Fruit fly (Drosophila melanogaster) Kc167 (cell line): Measurements from ENCODE around the gene CG43389.

Source experiments
- Myc ChIP-seq: fragments of >200 bp; optimal IDR thresholded peaks from 2 replicates; lab custom pipeline; 2017; ENCODE audit warnings: missing external identifiers
- Sin3A ChIP-seq: fragments of >200 bp; optimal IDR thresholded peaks from 2 replicates; lab custom pipeline; 2018; ENCODE audit warnings: missing external identifiers
- h ChIP-seq: fragments of >200 bp; optimal IDR thresholded peaks from 3 replicates; lab custom pipeline; 2018; ENCODE audit warnings: missing external identifiers
- insv ChIP-seq: fragments of >200 bp; optimal IDR thresholded peaks from 3 replicates; lab custom pipeline; 2018; ENCODE audit warnings: missing external identifiers
- psq ChIP-seq: fragments of >200 bp; optimal IDR thresholded peaks from 2 replicates; lab custom pipeline; 2017; ENCODE audit warnings: missing external identifiers
- ttk ChIP-seq: sonication (Bioruptor generic); optimal IDR thresholded peaks from 2 replicates; lab custom pipeline; 2017; ENCODE audit warnings: missing external identifiers

CG43389 gene

DNA sequence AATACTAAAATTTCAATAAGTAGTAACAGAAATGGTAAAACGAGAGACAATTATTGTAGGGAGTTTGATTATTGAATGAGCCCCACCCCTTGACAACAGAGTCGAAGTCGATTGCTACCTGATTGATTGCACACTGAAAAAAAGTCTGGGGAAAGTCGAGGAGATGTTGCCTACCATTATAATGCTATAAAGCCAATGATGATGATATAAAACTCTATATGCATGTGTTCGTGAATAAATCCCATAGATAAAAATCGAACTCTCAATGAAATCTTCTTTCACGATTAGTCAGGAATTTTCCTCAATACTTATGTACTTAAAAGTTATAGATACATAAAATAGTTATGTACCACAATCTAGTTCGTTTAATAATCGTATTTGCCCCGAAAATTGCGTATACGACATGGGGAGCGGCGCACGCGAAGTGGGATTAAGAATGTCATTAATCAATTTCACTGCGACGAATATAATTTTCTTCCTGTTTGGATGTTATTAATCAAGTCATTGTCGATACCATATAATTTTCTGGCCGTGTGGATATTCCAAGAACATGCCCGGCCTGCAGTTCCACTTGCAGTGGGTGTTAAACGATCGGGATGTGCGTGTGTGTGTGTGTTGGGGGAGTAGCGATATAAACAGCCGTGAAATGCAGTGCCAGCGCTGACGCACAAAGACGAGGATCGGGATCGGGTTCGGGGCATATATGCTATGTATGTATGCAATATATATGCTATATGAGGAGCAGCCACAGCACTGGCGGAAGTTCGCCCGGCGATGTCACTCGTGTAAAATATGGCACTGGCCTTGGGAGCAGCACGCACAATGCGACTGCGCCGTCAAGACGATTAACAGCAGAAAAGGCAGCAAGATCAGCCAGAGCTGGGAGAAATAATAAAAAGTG lies 3.3 kb upstream of the CG43389 start, which contains the start of gene CG12078:
Gene CG12078, minus strand, starts transcription at position 51 of the 901 bp plus-strand sequence.
- no peak for TF ChIP-seq psq (lab: Kevin White, UChicago)
- no peak for TF ChIP-seq ttk (lab: Kevin White, UChicago)
- TF ChIP-seq Sin3A (lab: Kevin White, UChicago), result no peak
- TF ChIP-seq h (lab: Kevin White, UChicago), result no peak
- TF ChIP-seq Myc (lab: Kevin White, UChicago), result no peak
- no peak for TF ChIP-seq insv (lab: Kevin White, UChicago)

DNA sequence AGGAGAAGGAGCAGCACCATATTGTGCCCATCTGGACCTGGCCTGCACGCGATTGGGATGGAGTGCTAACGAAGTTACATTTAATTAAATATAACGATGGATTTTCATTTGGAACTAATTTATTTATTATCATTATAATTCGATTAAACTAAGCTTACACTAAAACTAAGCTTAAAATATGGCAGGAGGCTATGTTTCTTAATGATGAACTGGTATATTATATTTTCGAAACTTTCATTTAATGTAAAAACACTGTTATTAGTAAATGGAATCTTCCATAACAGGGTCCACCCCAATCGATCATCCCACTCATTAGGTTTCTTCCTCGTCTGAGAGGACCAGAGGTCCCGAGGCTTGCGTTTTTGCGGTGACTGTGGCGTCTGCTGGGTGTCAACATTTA lies 2.6 kb upstream of the CG43389 start:
- no peak for TF ChIP-seq h (lab: Kevin White, UChicago)
- TF ChIP-seq insv (lab: Kevin White, UChicago), result no peak
- no peak for TF ChIP-seq Sin3A (lab: Kevin White, UChicago)
- TF ChIP-seq ttk (lab: Kevin White, UChicago), result no peak
- no peak for TF ChIP-seq Myc (lab: Kevin White, UChicago)
- TF ChIP-seq psq (lab: Kevin White, UChicago), result no peak

DNA sequence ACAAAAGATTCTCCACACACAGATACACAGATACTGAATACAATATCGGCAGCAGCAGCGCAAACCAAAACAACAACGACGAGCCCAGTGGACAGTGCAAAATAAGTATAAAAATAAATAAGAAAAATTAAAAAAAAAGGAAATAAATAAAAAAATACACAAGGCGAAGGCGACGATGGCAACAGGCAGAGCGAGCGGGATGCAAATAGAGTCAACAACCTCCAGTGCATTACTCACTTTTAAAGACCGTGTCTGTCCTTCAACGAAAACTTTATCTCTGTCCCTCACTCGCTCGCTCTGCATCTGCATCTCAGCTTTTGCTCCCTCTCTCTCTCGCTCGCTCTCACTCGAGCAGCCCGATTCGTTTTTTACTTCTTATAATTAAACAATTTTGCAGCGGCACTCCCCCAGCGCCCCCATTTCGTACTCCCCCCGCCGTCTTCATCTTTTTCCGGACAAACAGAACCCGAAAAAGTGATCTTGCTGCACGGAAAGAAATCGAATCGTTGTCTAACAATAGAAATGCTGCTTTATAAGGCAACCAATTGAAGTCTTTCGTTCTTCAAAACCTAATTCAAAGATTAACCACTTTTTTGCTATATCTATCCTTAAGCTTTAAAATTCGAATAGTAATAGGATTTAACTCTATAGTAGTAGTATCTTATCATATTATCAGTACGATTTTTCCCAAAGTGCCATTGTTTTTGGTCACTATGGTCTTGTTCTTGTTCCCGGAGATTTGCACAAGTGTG lies 1.3 kb upstream of the CG43389 start:
- TF ChIP-seq psq (lab: Kevin White, UChicago), result no peak
- TF ChIP-seq Myc (lab: Kevin White, UChicago), result no peak
- TF ChIP-seq insv (lab: Kevin White, UChicago), result no peak
- TF ChIP-seq ttk (lab: Kevin White, UChicago), result no peak
- TF ChIP-seq Sin3A (lab: Kevin White, UChicago), result no peak
- no peak for TF ChIP-seq h (lab: Kevin White, UChicago)

DNA sequence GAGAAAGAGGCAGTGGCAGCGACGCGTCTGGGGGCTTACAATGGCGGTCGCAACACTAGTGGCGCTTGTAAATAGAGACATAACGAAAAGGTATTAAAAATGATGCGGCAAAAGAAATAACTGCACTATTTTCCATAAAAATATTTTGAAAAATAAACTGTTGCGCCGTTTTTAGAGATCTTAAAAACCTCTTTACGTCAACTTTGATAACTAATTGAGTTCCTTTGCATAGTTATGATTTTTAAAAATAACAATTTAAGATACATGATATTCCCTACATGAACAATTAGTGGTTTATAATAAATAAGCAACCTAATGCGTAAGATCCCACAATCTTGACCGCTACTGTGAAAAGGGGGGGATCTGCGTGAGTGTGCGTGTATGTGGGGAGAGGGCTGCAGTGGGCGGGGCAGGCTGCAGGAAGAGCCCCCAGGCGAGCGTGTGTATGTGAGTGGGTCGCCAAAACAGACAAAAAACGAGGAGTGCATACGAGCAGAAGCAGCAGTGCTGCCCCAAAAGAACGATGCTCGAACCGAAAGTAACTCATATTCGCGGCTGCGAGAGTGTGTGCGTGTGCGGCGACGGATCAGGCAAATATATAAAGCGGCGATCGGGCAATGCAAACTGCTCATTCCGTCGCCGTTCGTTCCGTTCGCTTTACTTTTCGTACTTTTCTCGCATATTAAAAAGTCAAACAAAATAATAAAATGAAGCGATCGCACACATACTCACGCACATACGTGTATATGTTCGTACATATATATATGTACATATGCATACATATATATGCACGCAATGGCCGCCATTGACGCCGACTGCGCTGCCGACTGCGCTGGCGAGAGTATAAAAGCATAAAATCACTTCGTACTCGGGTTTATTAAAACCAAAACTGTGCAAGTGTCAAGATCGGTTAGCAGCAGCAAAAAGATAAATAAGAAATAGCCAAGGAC lies 1.2 kb downstream of the CG43389 start:
- no peak for TF ChIP-seq insv (lab: Kevin White, UChicago)
- TF ChIP-seq Sin3A (lab: Kevin White, UChicago), result no peak
- TF ChIP-seq h (lab: Kevin White, UChicago), result no peak
- TF ChIP-seq psq (lab: Kevin White, UChicago), result no peak
- TF ChIP-seq ttk (lab: Kevin White, UChicago), result no peak
- no peak for TF ChIP-seq Myc (lab: Kevin White, UChicago)

DNA sequence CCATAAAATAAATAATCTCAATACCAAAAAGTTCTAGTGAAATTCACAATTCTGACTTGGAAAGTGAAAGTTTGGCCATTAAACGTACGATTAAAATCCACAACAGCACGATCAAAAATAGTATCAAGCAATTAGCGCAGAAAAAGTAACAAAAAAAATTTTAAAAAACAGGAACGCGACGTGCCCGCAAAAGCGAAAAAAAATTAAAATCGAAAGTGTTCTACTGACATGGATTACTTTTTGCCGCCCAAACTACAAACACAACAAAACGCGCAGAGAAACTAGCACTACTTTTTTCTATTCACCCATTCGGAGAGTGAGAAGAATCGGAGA lies 1.8 kb downstream of the CG43389 start:
- TF ChIP-seq ttk (lab: Kevin White, UChicago) (no peak), insv (lab: Kevin White, UChicago) (no peak), h (lab: Kevin White, UChicago) (no peak), psq (lab: Kevin White, UChicago) (no peak), Sin3A (lab: Kevin White, UChicago) (no peak), Myc (lab: Kevin White, UChicago) (no peak)

DNA sequence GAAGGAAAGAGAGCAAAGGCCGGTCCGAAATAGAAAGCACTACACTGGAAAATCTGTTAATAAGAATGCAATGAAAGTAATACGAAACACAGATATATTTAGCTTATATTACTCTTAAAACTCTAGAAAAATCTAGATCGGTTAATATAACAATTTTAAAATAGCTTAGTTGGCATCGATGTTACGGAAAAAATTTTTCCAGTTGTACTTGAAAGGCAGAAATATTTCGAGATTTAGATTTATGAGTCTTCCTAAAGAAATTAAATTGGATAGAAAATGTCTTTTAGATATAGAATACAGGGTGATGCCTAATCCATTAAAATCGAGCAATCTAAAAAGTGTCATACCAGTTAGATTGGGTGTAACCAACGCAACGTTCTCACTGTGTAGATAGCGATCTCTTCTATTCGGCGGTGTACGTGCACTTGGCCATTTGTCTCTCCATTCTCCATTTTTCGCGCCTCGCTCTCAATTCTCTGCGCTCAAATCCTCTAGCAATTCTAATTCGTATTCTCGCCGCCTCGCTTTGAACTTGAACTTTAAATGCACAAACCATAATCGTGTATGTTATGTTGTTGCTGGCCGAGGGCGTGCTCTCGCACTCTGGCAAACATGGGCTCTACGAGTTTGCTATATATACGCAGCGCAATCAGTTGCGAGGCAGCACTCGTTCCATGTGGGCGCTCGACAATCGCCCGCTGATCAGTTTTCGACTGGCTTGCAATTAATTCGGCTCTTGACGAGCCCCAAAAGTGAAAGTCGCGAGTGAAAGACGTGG lies 2.4 kb downstream of the CG43389 start:
- TF ChIP-seq Myc (lab: Kevin White, UChicago) (no peak), insv (lab: Kevin White, UChicago) (no peak), psq (lab: Kevin White, UChicago) (no peak), h (lab: Kevin White, UChicago) (no peak), Sin3A (lab: Kevin White, UChicago) (no peak), ttk (lab: Kevin White, UChicago) (no peak)

DNA sequence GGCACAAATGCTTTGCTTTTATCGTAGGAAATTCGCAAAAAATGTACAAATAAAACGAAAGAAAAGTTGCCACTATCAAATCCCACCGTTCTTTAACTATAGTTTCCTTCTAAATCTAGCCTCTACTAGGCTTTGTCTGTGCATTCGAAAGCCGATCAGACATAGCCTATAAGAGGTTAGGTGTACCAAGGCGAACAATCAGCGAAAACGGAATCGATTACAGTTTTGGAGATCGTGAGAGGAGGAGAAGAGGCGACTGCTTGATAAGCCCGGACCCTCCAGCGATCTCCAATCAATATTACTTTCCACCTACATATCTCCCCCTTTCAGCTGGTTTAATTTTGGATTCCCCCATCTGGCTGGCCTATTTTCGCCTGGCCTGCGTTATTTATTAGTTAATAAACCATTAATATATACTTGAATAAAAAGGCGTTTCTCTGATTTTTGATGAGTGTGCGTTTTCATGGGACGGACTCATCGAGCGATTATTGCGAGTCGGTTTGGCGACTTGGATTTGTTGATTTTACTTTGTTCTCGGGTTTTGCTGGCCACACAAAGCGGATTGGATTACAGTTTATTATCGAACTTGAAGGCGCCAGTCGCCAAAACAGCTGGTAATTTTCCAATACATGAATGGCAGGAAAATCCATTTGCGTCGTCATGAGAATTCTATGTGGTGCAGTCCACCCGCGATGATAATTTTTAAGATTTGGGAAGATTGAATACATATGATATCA lies 3.3 kb downstream of the CG43389 start:
- TF ChIP-seq psq (lab: Kevin White, UChicago) (no peak), Myc (lab: Kevin White, UChicago) (no peak), Sin3A (lab: Kevin White, UChicago) (no peak), h (lab: Kevin White, UChicago) (no peak), insv (lab: Kevin White, UChicago) (no peak), ttk (lab: Kevin White, UChicago) (no peak)

DNA sequence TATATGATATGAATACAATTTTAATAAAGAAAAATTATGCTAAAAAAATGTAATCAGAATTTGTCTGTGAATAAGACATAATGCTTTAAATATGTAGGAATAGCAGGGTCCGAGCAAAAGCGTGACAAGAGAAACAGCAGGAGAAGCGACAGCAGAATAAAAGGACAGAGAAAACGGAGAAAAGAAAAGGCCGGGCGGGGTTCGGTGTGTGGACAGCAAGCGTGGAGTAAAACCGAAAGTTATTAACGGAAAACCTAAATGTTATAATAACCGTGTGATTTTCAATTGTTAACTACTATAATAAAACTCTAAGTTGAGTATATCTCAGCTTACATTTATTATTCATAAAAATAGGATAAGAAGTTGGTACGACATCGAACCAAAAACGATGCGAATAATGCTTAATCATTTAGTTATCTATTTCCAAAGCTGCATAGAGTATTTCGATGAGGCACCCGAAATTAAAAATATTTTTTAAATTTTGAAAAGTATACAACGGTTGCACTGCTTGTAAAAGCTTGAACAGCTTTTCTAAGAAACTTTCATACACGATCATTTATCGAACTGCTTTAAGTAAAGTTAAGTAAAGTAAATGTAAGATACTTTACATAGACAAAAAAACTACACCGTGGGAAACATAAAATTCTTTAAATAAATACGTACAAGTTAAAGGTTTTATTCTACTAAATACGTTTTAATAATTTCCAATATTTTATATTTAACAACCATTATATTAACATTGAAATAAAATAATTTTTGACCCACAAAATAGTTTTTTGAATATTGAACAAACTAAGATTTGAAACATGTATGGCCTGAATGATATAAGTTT lies 4.1 kb downstream of the CG43389 start:
- TF ChIP-seq psq (lab: Kevin White, UChicago) (no peak), Myc (lab: Kevin White, UChicago) (no peak), insv (lab: Kevin White, UChicago) (no peak), ttk (lab: Kevin White, UChicago) (no peak), Sin3A (lab: Kevin White, UChicago) (no peak), h (lab: Kevin White, UChicago) (no peak)
